In genomic region chr3R:9246879-9247621, dm6 we compare ENCODE assay signal across 1 fruit fly cellular context.
A peak's percentile ranks its signal among the peaks of the same experiment; 100 is the strongest.
TF ChIP-seq lines count a peak whose summit lies in the region.

No protein-coding gene starts in this region.

TF ChIP-seq in whole organism, embryonic, 481 proteins besides CTCF, POLR2A, EP300 and RAD21 (continued from another document and continues in another):
- no peak for TF ChIP-seq sr (GFP tag; IDR thresholded peaks at IDR 0.05; lab: Robert Waterston, UW)
- no peak for TF ChIP-seq Gsc (GFP tag; IDR thresholded peaks at IDR 0.05; lab: Robert Waterston, UW)
- no peak for TF ChIP-seq CG12942 (GFP tag; optimal IDR thresholded peaks at IDR 0.05; lab: Kevin White, UChicago)
- peak; percentile 17 for TF ChIP-seq cwo (GFP tag; optimal IDR thresholded peaks at IDR 0.05; lab: Kevin White, UChicago)
- peak; percentile 10 for TF ChIP-seq chn (GFP tag; optimal IDR thresholded peaks at IDR 0.05; lab: Kevin White, UChicago)
- TF ChIP-seq bsh (GFP tag; optimal IDR thresholded peaks at IDR 0.05; lab: Kevin White, UChicago) = peak; percentile 74 to 90
- no peak for TF ChIP-seq CG7987 (GFP tag; optimal IDR thresholded peaks at IDR 0.05; lab: Kevin White, UChicago)
- TF ChIP-seq gsb (GFP tag; IDR thresholded peaks at IDR 0.05; lab: Robert Waterston, UW) = no peak
- no peak for TF ChIP-seq Doc3 (GFP tag; IDR thresholded peaks at IDR 0.05; lab: Robert Waterston, UW; ENCODE audit: partially characterized antibody)
- peak; percentile 53 for TF ChIP-seq onecut (GFP tag; IDR thresholded peaks at IDR 0.05; lab: Robert Waterston, UW)
- peak; percentile 81 for TF ChIP-seq Spps (tag; optimal IDR thresholded peaks at IDR 0.05; lab: Kevin White, UChicago)
- TF ChIP-seq CG15479 (GFP tag; optimal IDR thresholded peaks at IDR 0.05; lab: Kevin White, UChicago) = no peak
- TF ChIP-seq CG16813 (GFP tag; IDR thresholded peaks at IDR 0.05; lab: Robert Waterston, UW; ENCODE audit: partially characterized antibody) = no peak
- peak; percentile 80 for TF ChIP-seq trem (tag; optimal IDR thresholded peaks at IDR 0.05; lab: Kevin White, UChicago)
- peak; percentile 84 for TF ChIP-seq CG8388 (GFP tag; optimal IDR thresholded peaks at IDR 0.05; lab: Kevin White, UChicago)
- peak; percentile 14 for TF ChIP-seq MTF-1 (GFP tag; optimal IDR thresholded peaks at IDR 0.05; lab: Kevin White, UChicago; ENCODE audit: borderline replicate concordance)
- no peak for TF ChIP-seq CG6791 (GFP tag; IDR thresholded peaks at IDR 0.05; lab: Robert Waterston, UW; ENCODE audit: partially characterized antibody)
- peak; percentile 63; the same call in 1 of the 2 replicates for TF ChIP-seq CG32767 (GFP tag; IDR thresholded peaks at IDR 0.05; lab: Robert Waterston, UW)
- peak; percentile 69 for TF ChIP-seq CG10431 (GFP tag; optimal IDR thresholded peaks at IDR 0.05; lab: Kevin White, UChicago)
- TF ChIP-seq fu2 (GFP tag; optimal IDR thresholded peaks at IDR 0.05; lab: Kevin White, UChicago) = no peak
- TF ChIP-seq CG33213 (GFP tag; optimal IDR thresholded peaks at IDR 0.05; lab: Kevin White, UChicago) = no peak
- TF ChIP-seq unc-4 (GFP tag; IDR thresholded peaks at IDR 0.05; lab: Robert Waterston, UW; ENCODE audit: partially characterized antibody) = no peak
- TF ChIP-seq lbe (GFP tag; optimal IDR thresholded peaks at IDR 0.05; lab: Kevin White, UChicago) = peak; percentile 69
- no peak for TF ChIP-seq sug (tag; optimal IDR thresholded peaks at IDR 0.05; lab: Kevin White, UChicago)
- TF ChIP-seq Sry-β (GFP tag; optimal IDR thresholded peaks at IDR 0.05; lab: Kevin White, UChicago) = peak; percentile 15
- TF ChIP-seq D (optimal IDR thresholded peaks at IDR 0.05; lab: Kevin White, UChicago) = no peak
- TF ChIP-seq D (GFP tag; optimal IDR thresholded peaks at IDR 0.05; lab: Kevin White, UChicago) = peak; percentile 78
- peak; percentile 60 for TF ChIP-seq bcd (GFP tag; optimal IDR thresholded peaks at IDR 0.05; lab: Kevin White, UChicago)
- peak; percentile 65 for TF ChIP-seq ara (GFP tag; IDR thresholded peaks at IDR 0.05; lab: Robert Waterston, UW)
- no peak for TF ChIP-seq Ets97D (GFP tag; optimal IDR thresholded peaks at IDR 0.05; lab: Kevin White, UChicago)
- TF ChIP-seq CG30020 (tag; optimal IDR thresholded peaks at IDR 0.05; lab: Kevin White, UChicago) = peak; percentile 17
- no peak for TF ChIP-seq trh (GFP tag; optimal IDR thresholded peaks at IDR 0.05; lab: Kevin White, UChicago)
- TF ChIP-seq HmgZ (tag; optimal IDR thresholded peaks at IDR 0.05; lab: Kevin White, UChicago) = no peak
- TF ChIP-seq CG14710 (tag; optimal IDR thresholded peaks at IDR 0.05; lab: Kevin White, UChicago) = peak; percentile 80
- peak; percentile 44 for TF ChIP-seq CG6813 (GFP tag; optimal IDR thresholded peaks at IDR 0.05; lab: Kevin White, UChicago)
- TF ChIP-seq Trl (optimal IDR thresholded peaks at IDR 0.05; lab: Kevin White, UChicago) = peak; percentile 22 to 64
- peak; percentile 43 for TF ChIP-seq Trl (GFP tag; optimal IDR thresholded peaks at IDR 0.05; lab: Kevin White, UChicago)
- no peak for TF ChIP-seq Hmr (GFP tag; optimal IDR thresholded peaks at IDR 0.05; lab: Kevin White, UChicago)
- TF ChIP-seq mld (GFP tag; IDR thresholded peaks at IDR 0.05; lab: Robert Waterston, UW; ENCODE audit: partially characterized antibody) = no peak
- TF ChIP-seq seq (GFP tag; IDR thresholded peaks at IDR 0.05; lab: Robert Waterston, UW) = no peak; the same call in 1 of the 2 replicates
- TF ChIP-seq lov (optimal IDR thresholded peaks at IDR 0.05; lab: Kevin White, UChicago) = no peak
- no peak; the same call in 2 of the 3 replicates for TF ChIP-seq lov (GFP tag; IDR thresholded peaks at IDR 0.05; lab: Robert Waterston, UW)
- TF ChIP-seq gem (tag; optimal IDR thresholded peaks at IDR 0.05; lab: Kevin White, UChicago) = peak; percentile 83
- TF ChIP-seq chinmo (GFP tag; IDR thresholded peaks at IDR 0.05; lab: Robert Waterston, UW; ENCODE audit: partially characterized antibody) = no peak
- no peak for TF ChIP-seq repo (GFP tag; optimal IDR thresholded peaks at IDR 0.05; lab: Kevin White, UChicago)
- peak; percentile 57 for TF ChIP-seq D19A (tag; optimal IDR thresholded peaks at IDR 0.05; lab: Kevin White, UChicago)
- peak; percentile 7; the same call in 1 of the 2 replicates for TF ChIP-seq CG5953 (GFP tag; IDR thresholded peaks at IDR 0.05; lab: Robert Waterston, UW)
- no peak for TF ChIP-seq CG6854 (GFP tag; optimal IDR thresholded peaks at IDR 0.05; lab: Kevin White, UChicago)
- TF ChIP-seq dmrt11E (tag; optimal IDR thresholded peaks at IDR 0.05; lab: Kevin White, UChicago) = peak; percentile 68
- peak; percentile 14 for TF ChIP-seq Abd-B (GFP tag; optimal IDR thresholded peaks at IDR 0.05; lab: Kevin White, UChicago)
- peak; percentile 46 for TF ChIP-seq Ptx1 (GFP tag; IDR thresholded peaks at IDR 0.05; lab: Robert Waterston, UW)
- peak; percentile 73 for TF ChIP-seq Oli (tag; optimal IDR thresholded peaks at IDR 0.05; lab: Kevin White, UChicago)
- peak; percentile 65; the same call in 1 of the 2 replicates for TF ChIP-seq chm (GFP tag; IDR thresholded peaks at IDR 0.05; lab: Robert Waterston, UW)
- TF ChIP-seq Drgx (GFP tag; IDR thresholded peaks at IDR 0.05; lab: Robert Waterston, UW) = peak; percentile 63
- TF ChIP-seq GATAe (GFP tag; conservative IDR thresholded peaks at IDR 0.05; lab: Robert Waterston, UW) = no peak
- no peak for TF ChIP-seq CG2889 (GFP tag; IDR thresholded peaks at IDR 0.05; lab: Robert Waterston, UW)
- TF ChIP-seq dmrt99B (tag; optimal IDR thresholded peaks at IDR 0.05; lab: Kevin White, UChicago) = peak; percentile 78
- peak; percentile 34 for TF ChIP-seq Meics (GFP tag; optimal IDR thresholded peaks at IDR 0.05; lab: Kevin White, UChicago)
- TF ChIP-seq CG31365 (tag; optimal IDR thresholded peaks at IDR 0.05; lab: Kevin White, UChicago) = no peak
- TF ChIP-seq Fer1 (GFP tag; optimal IDR thresholded peaks at IDR 0.05; lab: Kevin White, UChicago) = no peak
- TF ChIP-seq CoRest (tag; optimal IDR thresholded peaks at IDR 0.05; lab: Kevin White, UChicago) = peak; percentile 80
- peak; percentile 47; the same call in 1 of the 2 replicates for TF ChIP-seq CG1024 (GFP tag; IDR thresholded peaks at IDR 0.05; lab: Robert Waterston, UW)
- peak; percentile 35 for TF ChIP-seq BtbVII (GFP tag; optimal IDR thresholded peaks at IDR 0.05; lab: Kevin White, UChicago)
- no peak for TF ChIP-seq cg (GFP tag; optimal IDR thresholded peaks at IDR 0.05; lab: Kevin White, UChicago)
- peak; percentile 44 for TF ChIP-seq CG1233 (GFP tag; optimal IDR thresholded peaks at IDR 0.05; lab: Kevin White, UChicago)
- TF ChIP-seq Nf-YC (tag; optimal IDR thresholded peaks at IDR 0.05; lab: Kevin White, UChicago) = no peak
- TF ChIP-seq Myb (GFP tag; optimal IDR thresholded peaks at IDR 0.05; lab: Kevin White, UChicago) = peak; percentile 15
- no peak for TF ChIP-seq Sin3A (optimal IDR thresholded peaks at IDR 0.05; lab: Kevin White, UChicago)
- TF ChIP-seq Sry-δ (GFP tag; optimal IDR thresholded peaks at IDR 0.05; lab: Kevin White, UChicago) = no peak
- no peak for TF ChIP-seq Hr39 (optimal IDR thresholded peaks at IDR 0.05; lab: Kevin White, UChicago)
- TF ChIP-seq Xbp1 (GFP tag; optimal IDR thresholded peaks at IDR 0.05; lab: Kevin White, UChicago) = peak; percentile 78
- TF ChIP-seq CG10321 (GFP tag; IDR thresholded peaks at IDR 0.05; lab: Robert Waterston, UW) = no peak
- no peak for TF ChIP-seq tna (GFP tag; IDR thresholded peaks at IDR 0.05; lab: Robert Waterston, UW; ENCODE audit: partially characterized antibody)
- no peak for TF ChIP-seq pb (GFP tag; optimal IDR thresholded peaks at IDR 0.05; lab: Kevin White, UChicago)
- peak; percentile 13 for TF ChIP-seq Dip3 (GFP tag; optimal IDR thresholded peaks at IDR 0.05; lab: Kevin White, UChicago)
- TF ChIP-seq sens (GFP tag; lab: Kevin White, UChicago) = peak; percentile 98
- no peak for TF ChIP-seq tx (GFP tag; optimal IDR thresholded peaks at IDR 0.05; lab: Kevin White, UChicago)
- TF ChIP-seq aop (GFP tag; IDR thresholded peaks at IDR 0.05; lab: Robert Waterston, UW) = no peak
- TF ChIP-seq CG8765 (GFP tag; IDR thresholded peaks at IDR 0.05; lab: Robert Waterston, UW) = no peak
- TF ChIP-seq CG17328 (GFP tag; IDR thresholded peaks at IDR 0.05; lab: Robert Waterston, UW) = peak; percentile 71
- TF ChIP-seq CG2678 (tag; optimal IDR thresholded peaks at IDR 0.05; lab: Kevin White, UChicago) = peak; percentile 82
- no peak for TF ChIP-seq Mrtf (GFP tag; IDR thresholded peaks at IDR 0.05; lab: Robert Waterston, UW)
- TF ChIP-seq CG4820 (GFP tag; optimal IDR thresholded peaks at IDR 0.05; lab: Kevin White, UChicago) = peak; percentile 65
- peak; percentile 21 for TF ChIP-seq CG18619 (GFP tag; optimal IDR thresholded peaks at IDR 0.05; lab: Kevin White, UChicago)
- TF ChIP-seq tap (tag; optimal IDR thresholded peaks at IDR 0.05; lab: Kevin White, UChicago) = peak; percentile 59
- TF ChIP-seq az2 (GFP tag; optimal IDR thresholded peaks at IDR 0.05; lab: Kevin White, UChicago) = peak; percentile 67
- TF ChIP-seq CG7357 (GFP tag; IDR thresholded peaks at IDR 0.05; lab: Robert Waterston, UW) = peak; percentile 26; the same call in 1 of the 3 replicates
- TF ChIP-seq sisA (GFP tag; IDR thresholded peaks at IDR 0.05; lab: Robert Waterston, UW) = peak; percentile 69
- TF ChIP-seq ci (GFP tag; IDR thresholded peaks at IDR 0.05; lab: Robert Waterston, UW) = peak; percentile 78
- no peak for TF ChIP-seq bowl (GFP tag; IDR thresholded peaks at IDR 0.05; lab: Robert Waterston, UW)
- TF ChIP-seq CG12299 (tag; optimal IDR thresholded peaks at IDR 0.05; lab: Kevin White, UChicago) = peak; percentile 17
- TF ChIP-seq shn (GFP tag; optimal IDR thresholded peaks at IDR 0.05; lab: Kevin White, UChicago) = peak; percentile 2
- peak; percentile 31; the same call in 1 of the 2 replicates for TF ChIP-seq CG7372 (GFP tag; IDR thresholded peaks at IDR 0.05; lab: Robert Waterston, UW)
- peak; percentile 78 for TF ChIP-seq CG8924 (tag; optimal IDR thresholded peaks at IDR 0.05; lab: Kevin White, UChicago)
- TF ChIP-seq CG17568 (GFP tag; optimal IDR thresholded peaks at IDR 0.05; lab: Kevin White, UChicago) = peak; percentile 25
- TF ChIP-seq ATbp (GFP tag; optimal IDR thresholded peaks at IDR 0.05; lab: Kevin White, UChicago) = peak; percentile 80
- peak; percentile 61 for TF ChIP-seq nom (GFP tag; optimal IDR thresholded peaks at IDR 0.05; lab: Kevin White, UChicago)
- TF ChIP-seq CG10274 (GFP tag; optimal IDR thresholded peaks at IDR 0.05; lab: Kevin White, UChicago) = no peak
- TF ChIP-seq CG32532 (GFP tag; IDR thresholded peaks at IDR 0.05; lab: Robert Waterston, UW) = no peak
- 0 out of 2 replicates have a peak, but pooled peaks have one; percentile 8 for TF ChIP-seq danr (GFP tag; IDR thresholded peaks at IDR 0.05; lab: Robert Waterston, UW)
- peak; percentile 71 for TF ChIP-seq Sox100B (GFP tag; optimal IDR thresholded peaks at IDR 0.05; lab: Kevin White, UChicago)
- peak; percentile 15 for TF ChIP-seq CG4707 (GFP tag; optimal IDR thresholded peaks at IDR 0.05; lab: Kevin White, UChicago)
- peak; percentile 64 for TF ChIP-seq CG11723 (GFP tag; optimal IDR thresholded peaks at IDR 0.05; lab: Kevin White, UChicago)
- TF ChIP-seq dpn (GFP tag; optimal IDR thresholded peaks at IDR 0.05; lab: Kevin White, UChicago) = peak in 1 of 2 experiments; percentile 53
- peak; percentile 78 for TF ChIP-seq CG6254 (GFP tag; optimal IDR thresholded peaks at IDR 0.05; lab: Kevin White, UChicago)
- TF ChIP-seq HHEX (GFP tag; optimal IDR thresholded peaks at IDR 0.05; lab: Kevin White, UChicago) = peak; percentile 14
- TF ChIP-seq gcm (GFP tag; optimal IDR thresholded peaks at IDR 0.05; lab: Kevin White, UChicago) = peak; percentile 75
- TF ChIP-seq ewg (GFP tag; optimal IDR thresholded peaks at IDR 0.05; lab: Kevin White, UChicago) = peak; percentile 42
- peak; percentile 23 for TF ChIP-seq Max (GFP tag; optimal IDR thresholded peaks at IDR 0.05; lab: Kevin White, UChicago)
- no peak for TF ChIP-seq gcm2 (GFP tag; optimal IDR thresholded peaks at IDR 0.05; lab: Kevin White, UChicago)
- TF ChIP-seq CG13296 (GFP tag; optimal IDR thresholded peaks at IDR 0.05; lab: Kevin White, UChicago) = no peak
- no peak for TF ChIP-seq Kr (GFP tag; optimal IDR thresholded peaks at IDR 0.05; lab: Kevin White, UChicago)
- TF ChIP-seq Optix (GFP tag; IDR thresholded peaks at IDR 0.05; lab: Robert Waterston, UW) = no peak
- TF ChIP-seq CG16863 (GFP tag; optimal IDR thresholded peaks at IDR 0.05; lab: Kevin White, UChicago) = peak; percentile 51
- TF ChIP-seq peb (GFP tag; IDR thresholded peaks at IDR 0.05; lab: Robert Waterston, UW) = peak; percentile 55
- TF ChIP-seq Rfx (GFP tag; IDR thresholded peaks at IDR 0.05; lab: Robert Waterston, UW) = 0 out of 2 replicates have a peak, but pooled peaks have one; percentile 27
- TF ChIP-seq CG10147 (GFP tag; optimal IDR thresholded peaks at IDR 0.05; lab: Kevin White, UChicago) = no peak
- TF ChIP-seq CG6175 (GFP tag; IDR thresholded peaks at IDR 0.05; lab: Robert Waterston, UW) = no peak
- TF ChIP-seq ham (GFP tag; IDR thresholded peaks at IDR 0.05; lab: Robert Waterston, UW) = no peak
- no peak for TF ChIP-seq luna (GFP tag; optimal IDR thresholded peaks at IDR 0.05; lab: Kevin White, UChicago)
- TF ChIP-seq CG10209 (GFP tag; optimal IDR thresholded peaks at IDR 0.05; lab: Kevin White, UChicago) = peak; percentile 43
- peak; percentile 72 for TF ChIP-seq phol (tag; optimal IDR thresholded peaks at IDR 0.05; lab: Kevin White, UChicago)
- TF ChIP-seq CG17385 (GFP tag; optimal IDR thresholded peaks at IDR 0.05; lab: Kevin White, UChicago) = peak; percentile 59
- TF ChIP-seq CG9797 (GFP tag; optimal IDR thresholded peaks at IDR 0.05; lab: Kevin White, UChicago) = no peak
- TF ChIP-seq pum (GFP tag; optimal IDR thresholded peaks at IDR 0.05; lab: Kevin White, UChicago) = peak; percentile 30
- peak; percentile 31 for TF ChIP-seq Dad (GFP tag; optimal IDR thresholded peaks at IDR 0.05; lab: Kevin White, UChicago)
- peak; percentile 23 for TF ChIP-seq CG12659 (GFP tag; optimal IDR thresholded peaks at IDR 0.05; lab: Kevin White, UChicago)
- TF ChIP-seq Hr78 (GFP tag; optimal IDR thresholded peaks at IDR 0.05; lab: Kevin White, UChicago) = peak in 1 of 2 experiments; percentile 53
- TF ChIP-seq NfI (GFP tag; optimal IDR thresholded peaks at IDR 0.05; lab: Kevin White, UChicago) = peak; percentile 36
- TF ChIP-seq croc (GFP tag; conservative IDR thresholded peaks at IDR 0.05; lab: Robert Waterston, UW) = peak; percentile 57; the same call in 2 of the 3 replicates
- peak; percentile 87 for TF ChIP-seq vvl (GFP tag; IDR thresholded peaks at IDR 0.05; lab: Robert Waterston, UW)
- peak; percentile 44 for TF ChIP-seq kay (GFP tag; optimal IDR thresholded peaks at IDR 0.05; lab: Kevin White, UChicago)
